Worm (Caenorhabditis elegans): ENCODE data around the gene denn-4.

ce11 chrIV:1990843-1991339 is 67.1 kb downstream of the denn-4 start:
- TF ChIP-seq med-1 (GFP tag; optimal IDR thresholded peaks at IDR 0.05; ENCODE audit: insufficient read depth) (no peak), flt-1 (GFP tag; IDR thresholded peaks at IDR 0.05) (0 out of 2 replicates have a peak, but pooled peaks have one; percentile 6)
